Worm (Caenorhabditis elegans): Measurements from ENCODE around the gene srbc-65.

DNA sequence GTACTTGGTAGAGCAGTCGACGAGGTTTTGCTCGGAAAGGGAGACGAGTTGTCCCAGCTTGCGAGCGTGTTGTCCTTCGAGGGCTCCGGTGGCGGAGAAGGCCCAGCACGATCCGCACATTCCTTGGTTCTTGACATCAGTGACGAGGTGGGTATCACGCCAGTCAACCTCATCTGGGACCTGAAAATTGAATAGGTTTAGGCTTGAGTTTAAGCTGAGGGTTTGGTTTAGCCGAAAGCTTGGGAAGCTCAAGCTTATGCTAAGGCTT lies 42.9 kb downstream of the srbc-65 start:
- TF ChIP-seq pes-1 (GFP tag; IDR thresholded peaks at IDR 0.05) (no peak), hmg-4 (GFP tag; optimal IDR thresholded peaks at IDR 0.05) (no peak), tra-4 (tag; optimal IDR thresholded peaks at IDR 0.05) (no peak), aly-1 (tag; optimal IDR thresholded peaks at IDR 0.05) (no peak), ets-7 (tag; optimal IDR thresholded peaks at IDR 0.05) (no peak), ceh-36 (tag; optimal IDR thresholded peaks at IDR 0.05) (no peak), scrt-1 (GFP tag; IDR thresholded peaks at IDR 0.05) (no peak), hnd-1 (tag; optimal IDR thresholded peaks at IDR 0.05) (no peak), F13C5.2 (tag; optimal IDR thresholded peaks at IDR 0.05) (no peak), ama-1 (optimal IDR thresholded peaks at IDR 0.05) (no peak), flt-1 (GFP tag; IDR thresholded peaks at IDR 0.05) (no peak), sea-1 (GFP tag; conservative IDR thresholded peaks at IDR 0.05) (no peak), ceh-13 (GFP tag; optimal IDR thresholded peaks at IDR 0.05) (no peak), tbx-11 (GFP tag; IDR thresholded peaks at IDR 0.05) (no peak)

All from whole organism, early embryonic.